Fruit fly (Drosophila melanogaster): ENCODE data around the gene CycH.

The CycH gene

DNA sequence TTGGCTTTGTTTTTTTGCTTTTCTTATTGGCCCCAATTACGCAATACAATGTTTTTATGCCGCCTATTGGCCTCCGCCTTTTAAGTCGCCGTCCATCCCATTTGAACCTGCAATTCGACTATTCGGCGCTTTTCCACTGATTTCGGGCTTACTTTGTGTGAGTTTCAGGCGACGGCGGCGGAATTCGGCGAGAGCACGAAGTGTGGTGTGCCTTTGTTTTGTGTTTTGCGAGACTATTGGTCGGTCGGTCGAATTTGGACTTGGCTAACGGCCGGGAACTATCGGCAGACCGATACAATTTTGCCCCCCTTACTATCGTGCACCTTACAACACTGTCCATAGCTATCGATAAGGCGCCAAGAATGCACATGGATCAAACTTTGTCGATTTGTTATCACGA lies 19.3 kb downstream of the CycH start, which contains the start of gene P5CDh1 (continued):
- TF ChIP-seq B-H2 (GFP tag; optimal IDR thresholded peaks at IDR 0.05) (peak; percentile 54), lmd (GFP tag; IDR thresholded peaks at IDR 0.05) (peak; percentile 39; the same call in 1 of the 2 replicates), sna (GFP tag; IDR thresholded peaks at IDR 0.05; ENCODE audit: partially characterized antibody) (peak; percentile 90), CG32772 (GFP tag; IDR thresholded peaks at IDR 0.05) (no peak), CG15601 (tag; optimal IDR thresholded peaks at IDR 0.05) (no peak), Doc3 (GFP tag; IDR thresholded peaks at IDR 0.05; ENCODE audit: partially characterized antibody) (peak; percentile 77), eyg (GFP tag; optimal IDR thresholded peaks at IDR 0.05) (no peak), Scr (GFP tag; IDR thresholded peaks at IDR 0.05; ENCODE audit: partially characterized antibody) (peak; percentile 86), zfh1 (GFP tag; IDR thresholded peaks at IDR 0.05) (peak; percentile 61; the same call in 2 of the 3 replicates), CG12219 (GFP tag; optimal IDR thresholded peaks at IDR 0.05) (no peak), Hmr (GFP tag; optimal IDR thresholded peaks at IDR 0.05) (peak; percentile 1), CG11723 (GFP tag; optimal IDR thresholded peaks at IDR 0.05) (no peak), Oli (tag; optimal IDR thresholded peaks at IDR 0.05) (no peak), ash1 (GFP tag; optimal IDR thresholded peaks at IDR 0.05) (no peak), crp (GFP tag; optimal IDR thresholded peaks at IDR 0.05) (no peak), ttk (GFP tag; IDR thresholded peaks at IDR 0.05) (no peak), CG6813 (GFP tag; optimal IDR thresholded peaks at IDR 0.05) (no peak), gfzf (GFP tag; optimal IDR thresholded peaks at IDR 0.05) (peak; percentile 55), Bgb (GFP tag; IDR thresholded peaks at IDR 0.05; ENCODE audit: partially characterized antibody) (peak; percentile 95), gcm2 (GFP tag; optimal IDR thresholded peaks at IDR 0.05) (no peak), CG4730 (GFP tag; IDR thresholded peaks at IDR 0.05) (no peak), HLHmδ (GFP tag; optimal IDR thresholded peaks at IDR 0.05) (no peak), btn (GFP tag; optimal IDR thresholded peaks at IDR 0.05) (no peak), gem (tag; optimal IDR thresholded peaks at IDR 0.05) (no peak), CG9797 (GFP tag; optimal IDR thresholded peaks at IDR 0.05) (peak; percentile 22), mirr (GFP tag; optimal IDR thresholded peaks at IDR 0.05) (peak; percentile 3), Kr (GFP tag; optimal IDR thresholded peaks at IDR 0.05) (no peak)

DNA sequence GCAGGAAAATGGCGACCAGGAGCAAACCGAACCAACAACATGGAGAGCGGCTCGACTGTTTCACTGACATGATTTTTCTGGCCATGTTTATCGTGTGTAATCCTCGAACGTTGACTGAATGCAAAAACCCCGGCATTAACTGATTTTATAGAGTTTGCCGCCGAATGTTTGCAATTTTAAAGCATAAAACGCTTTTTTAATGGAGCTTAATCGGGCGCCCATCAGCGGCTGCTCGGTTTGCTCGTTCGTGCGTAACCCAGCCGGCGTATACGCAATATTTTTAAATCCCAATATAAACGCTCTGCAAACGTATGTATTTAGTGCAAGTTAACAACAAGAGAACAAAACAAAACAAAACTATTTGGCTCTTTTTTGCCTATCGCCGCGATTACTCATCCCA lies 20.5 kb downstream of the CycH start, which contains the start of gene CG14563:
Gene CG14563 (minus strand): TSS at position 101 of the 400 bp plus-strand sequence.
- no peak for TF ChIP-seq luna (GFP tag; optimal IDR thresholded peaks at IDR 0.05)
- TF ChIP-seq Med (GFP tag): peak; percentile 14
- TF ChIP-seq CG2120 (GFP tag; optimal IDR thresholded peaks at IDR 0.05): no peak
- TF ChIP-seq hbn (GFP tag; IDR thresholded peaks at IDR 0.05; ENCODE audit: partially characterized antibody): no peak
- TF ChIP-seq CG3065 (GFP tag; optimal IDR thresholded peaks at IDR 0.05): no peak

DNA sequence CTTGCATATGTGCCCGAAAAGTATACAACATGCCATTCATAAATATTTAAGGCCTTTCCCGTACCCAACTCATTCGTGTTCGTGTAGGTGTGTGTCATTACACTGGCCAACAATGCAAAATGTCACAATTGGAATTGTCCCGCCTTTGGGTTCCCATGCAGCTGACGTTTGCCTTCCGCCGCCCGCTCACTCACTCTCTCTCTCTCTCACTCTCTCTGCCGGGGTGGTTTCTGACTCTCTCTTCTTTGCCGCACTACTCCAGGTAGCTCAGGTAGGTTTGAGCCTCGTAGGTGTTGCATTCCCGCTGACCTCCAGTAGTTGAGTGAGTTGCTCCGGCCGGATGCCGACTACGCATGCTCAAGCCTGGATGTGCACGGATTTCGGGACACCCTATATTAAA lies 21.5 kb downstream of the CycH start:
- TF ChIP-seq Med (GFP tag): peak; percentile 30
- peak; percentile 53 to 78 for TF ChIP-seq Trl (optimal IDR thresholded peaks at IDR 0.05)
- TF ChIP-seq Trl (GFP tag; optimal IDR thresholded peaks at IDR 0.05): no peak
- TF ChIP-seq crol (GFP tag; IDR thresholded peaks at IDR 0.05): 0 out of 2 replicates have a peak, but pooled peaks have one; percentile 8
- peak; percentile 49; the same call in 1 of the 2 replicates for TF ChIP-seq seq (GFP tag; IDR thresholded peaks at IDR 0.05)
- TF ChIP-seq Dref (GFP tag; IDR thresholded peaks at IDR 0.05): 0 out of 2 replicates have a peak, but pooled peaks have one; percentile 11
- TF ChIP-seq CG1832 (GFP tag; optimal IDR thresholded peaks at IDR 0.05): peak; percentile 29
- 0 out of 3 replicates have a peak, but pooled peaks have one; percentile 30 for TF ChIP-seq CG2889 (GFP tag; IDR thresholded peaks at IDR 0.05)
- TF ChIP-seq zen (tag; optimal IDR thresholded peaks at IDR 0.05): peak; percentile 3
- no peak for TF ChIP-seq CG11398 (GFP tag; optimal IDR thresholded peaks at IDR 0.05)
- peak; percentile 93 for TF ChIP-seq Elba2 (GFP tag; optimal IDR thresholded peaks at IDR 0.05)
- TF ChIP-seq tll (GFP tag; optimal IDR thresholded peaks at IDR 0.05): peak in 1 of 2 experiments; percentile 79
- no peak for TF ChIP-seq lov (optimal IDR thresholded peaks at IDR 0.05)
- TF ChIP-seq lov (GFP tag; IDR thresholded peaks at IDR 0.05): 0 out of 3 replicates have a peak, but pooled peaks have one; percentile 13
- no peak for TF ChIP-seq CG12104 (GFP tag; optimal IDR thresholded peaks at IDR 0.05)
- peak; percentile 92 for TF ChIP-seq z (GFP tag; IDR thresholded peaks at IDR 0.05)
- TF ChIP-seq CG6791 (GFP tag; IDR thresholded peaks at IDR 0.05; ENCODE audit: partially characterized antibody): no peak

All from whole organism, embryonic.